Fruit fly (Drosophila melanogaster) whole organism, pupa: ENCODE data around the gene CG31441.

ENCODE experiments used
- CG10348 ChIP-seq: fragments of 200-800 bp; sonication (Bioruptor generic); IDR thresholded peaks from 2 replicates; pipeline ENCODE4 v1.3.6; 2022; ENCODE audit warnings: missing biosample characterization, missing genetic modification characterization
- CG14655 ChIP-seq: fragments of 200-800 bp; sonication (Bioruptor generic); optimal IDR thresholded peaks from 3 replicates; lab custom pipeline; 2017; ENCODE audit warnings: mild to moderate bottlenecking, missing biosample characterization, missing genetic modification reagents, missing genetic modification characterization
- CG17806 ChIP-seq: fragments of 200-800 bp; sonication (Bioruptor generic); optimal IDR thresholded peaks from 2 replicates; lab custom pipeline; 2018; ENCODE audit warnings: missing biosample characterization, mild to moderate bottlenecking, missing genetic modification characterization, moderate library complexity
- CG32121 ChIP-seq: fragments of 200-800 bp; sonication (Bioruptor generic); IDR thresholded peaks from 2 replicates; pipeline ENCODE4 v1.3.6; 2022; ENCODE audit warnings: missing biosample characterization, missing genetic modification characterization
- Ets98B ChIP-seq: fragments of 200-800 bp; sonication (Bioruptor generic); IDR thresholded peaks from 2 replicates; pipeline ENCODE4 v1.3.6; 2022; ENCODE audit warnings: missing biosample characterization, missing genetic modification characterization
- Snoo ChIP-seq: fragments of 200-800 bp; sonication (Bioruptor generic); optimal IDR thresholded peaks from 3 replicates; lab custom pipeline; 2017; ENCODE audit warnings: missing biosample characterization, mild to moderate bottlenecking, missing genetic modification characterization, inconsistent platforms
- fd96Ca ChIP-seq: fragments of 200-800 bp; sonication (Bioruptor generic); IDR thresholded peaks from 3 replicates; pipeline ENCODE4 v1.3.6; 2022; ENCODE audit warnings: missing biosample characterization, missing genetic modification characterization

- TF ChIP-seq CG14655 (GFP tag; lab: Kevin White, UChicago) (no peak), Ets98B (peak; percentile 36), fd96Ca (GFP tag; lab: Robert Waterston, UW) (no peak), CG32121 (GFP tag; lab: Robert Waterston, UW) (no peak), CG10348 (GFP tag; lab: Robert Waterston, UW) (no peak), Snoo (tag; lab: Kevin White, UChicago) (peak; percentile 4), CG17806 (tag; lab: Kevin White, UChicago) (no peak)
Observed at dm6 chr3R:11209801-11210402, 26.2 kb upstream of the CG31441 start, which contains the start of the genes SdhC and Tctp.
